Fruit fly (Drosophila melanogaster) S2 (cell line): ENCODE measurements around the gene CG10035.

Experiments used
- CG8478 ChIP-seq: fragments of >200 bp; optimal IDR thresholded peaks from 2 replicates; lab custom pipeline; 2018
- CTCF ChIP-seq, 2 experiments: fragments of >200 bp; optimal IDR thresholded peaks; 2 replicates each; lab custom pipeline; 2018

- TF ChIP-seq CG8478, result no peak
- TF ChIP-seq CTCF (optimal IDR thresholded peaks at IDR 0.05; lab: Kevin White, UChicago), result no peak
These were observed 41.1 kb downstream of the CG10035 start, which contains the start of gene Sgsf for dm6 chr3R:12341374-12341773.
